Worm (Caenorhabditis elegans): ENCODE measurements around the gene pfk-1.1.

The pfk-1.1 gene

DNA sequence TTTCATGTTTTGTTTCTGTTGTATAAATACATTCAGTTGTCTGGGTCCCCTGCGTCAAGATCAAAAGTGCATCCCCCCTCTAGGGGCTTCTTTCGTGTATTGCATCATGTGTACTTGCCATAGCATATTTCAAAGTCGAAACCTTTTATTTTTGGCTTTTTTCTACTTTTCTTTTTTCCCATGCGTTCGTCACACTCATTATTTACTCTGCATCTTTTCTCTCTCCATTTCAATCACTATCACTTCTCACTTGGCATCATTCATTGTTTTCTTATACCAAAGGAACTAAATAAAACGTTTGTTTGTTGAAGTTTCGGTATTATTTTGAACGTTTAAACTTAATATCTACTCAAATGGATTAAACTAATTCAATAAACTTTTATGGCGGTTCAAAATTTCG lies 1.1 kb upstream of the pfk-1.1 start (continued):
- TF ChIP-seq Y55F3AM.14 (GFP tag; optimal IDR thresholded peaks at IDR 0.05) (no peak), unc-55 (GFP tag; optimal IDR thresholded peaks at IDR 0.05) (peak; percentile 24), nhr-129 (tag; optimal IDR thresholded peaks at IDR 0.05) (peak; percentile 33), unc-39 (tag; optimal IDR thresholded peaks at IDR 0.05) (no peak), ceh-16 (tag; optimal IDR thresholded peaks at IDR 0.05) (no peak), nhr-77 (tag; optimal IDR thresholded peaks at IDR 0.05) (no peak), sma-3 (GFP tag; optimal IDR thresholded peaks at IDR 0.05) (no peak), sma-9 (GFP tag; optimal IDR thresholded peaks at IDR 0.05) (no peak), sma-9 (tag; optimal IDR thresholded peaks at IDR 0.05) (no peak), alr-1 (tag; optimal IDR thresholded peaks at IDR 0.05) (no peak), nhr-10 (tag; optimal IDR thresholded peaks at IDR 0.05) (no peak), peb-1 (tag; optimal IDR thresholded peaks at IDR 0.05) (no peak), ama-1 (optimal IDR thresholded peaks at IDR 0.05) (no peak), crh-2 (tag; optimal IDR thresholded peaks at IDR 0.05) (peak; percentile 28), fos-1 (tag; optimal IDR thresholded peaks at IDR 0.05) (no peak), dmd-4 (tag; optimal IDR thresholded peaks at IDR 0.05) (no peak), nhr-237 (tag; optimal IDR thresholded peaks at IDR 0.05) (no peak), egl-27 (tag; optimal IDR thresholded peaks at IDR 0.05) (no peak)

DNA sequence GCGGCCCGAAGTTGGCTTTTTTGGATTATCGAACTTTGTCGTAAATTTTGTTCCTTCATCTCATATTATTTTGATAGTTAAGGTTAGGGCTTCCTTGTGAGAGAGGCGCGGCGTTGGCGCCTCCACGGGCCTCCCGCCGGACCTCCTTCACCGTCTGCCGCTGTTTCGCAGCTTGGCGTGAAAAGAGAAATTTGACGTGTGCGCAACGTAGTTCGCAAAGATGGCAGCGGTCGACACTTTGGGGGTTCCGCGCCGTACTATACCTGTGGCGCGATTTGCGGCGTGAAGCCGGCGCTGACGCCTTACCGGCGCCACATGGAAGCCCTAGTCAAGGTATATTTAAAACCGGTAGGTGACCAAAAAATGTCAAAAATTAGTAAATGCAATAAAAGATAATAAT lies 1.7 kb downstream of the pfk-1.1 start:
- no peak for TF ChIP-seq fos-1 (tag; optimal IDR thresholded peaks at IDR 0.05)
- TF ChIP-seq snpc-4 (tag; optimal IDR thresholded peaks at IDR 0.05): peak; percentile 71

DNA sequence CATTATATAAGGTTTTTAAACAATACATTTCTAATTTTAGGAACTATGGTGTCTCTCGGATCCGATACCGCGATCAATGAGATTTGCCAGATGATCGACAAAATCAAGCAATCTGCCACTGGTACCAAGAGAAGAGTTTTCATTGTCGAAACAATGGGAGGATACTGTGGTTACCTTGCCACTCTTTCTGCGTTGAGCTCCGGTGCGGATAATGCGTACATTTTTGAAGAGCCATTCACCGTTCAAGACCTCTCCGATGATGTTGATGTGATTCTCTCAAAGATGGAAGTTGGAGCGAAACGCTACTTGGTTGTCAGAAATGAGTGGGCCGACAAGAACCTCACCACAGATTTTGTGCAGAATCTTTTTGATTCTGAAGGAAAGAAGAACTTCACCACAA lies 2.9 kb downstream of the pfk-1.1 start:
- TF ChIP-seq nhr-12 (tag; optimal IDR thresholded peaks at IDR 0.05) (no peak), sma-9 (GFP tag; optimal IDR thresholded peaks at IDR 0.05) (no peak), sma-9 (tag; optimal IDR thresholded peaks at IDR 0.05) (no peak), skn-1 (tag; optimal IDR thresholded peaks at IDR 0.05) (no peak), sma-3 (GFP tag; optimal IDR thresholded peaks at IDR 0.05) (no peak), nhr-25 (tag; optimal IDR thresholded peaks at IDR 0.05) (no peak), Y55F3AM.14 (GFP tag; optimal IDR thresholded peaks at IDR 0.05) (no peak), ceh-82 (tag; optimal IDR thresholded peaks at IDR 0.05) (no peak), lin-13 (GFP tag; optimal IDR thresholded peaks at IDR 0.05) (no peak), mbf-1 (tag; optimal IDR thresholded peaks at IDR 0.05) (no peak)

DNA sequence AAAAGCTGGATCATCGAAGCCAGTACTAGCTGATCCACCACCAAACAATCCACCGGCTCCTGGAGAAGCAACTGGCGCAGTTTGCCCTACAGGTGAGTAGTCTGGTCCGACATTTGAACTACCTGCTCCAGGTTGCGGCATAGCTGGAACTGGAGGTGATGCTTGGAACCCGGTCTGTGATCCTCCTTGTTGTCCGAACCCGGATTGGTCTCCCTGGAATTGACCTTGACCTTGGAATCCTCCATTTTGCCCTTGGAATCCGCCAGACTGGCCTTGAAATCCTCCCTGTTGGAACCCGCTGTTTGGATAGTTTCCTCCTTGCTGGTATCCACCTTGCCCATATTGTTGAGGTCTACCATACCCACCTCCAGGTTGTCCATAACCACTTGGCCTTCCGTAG lies 5.3 kb downstream of the pfk-1.1 start:
- no peak for TF ChIP-seq lin-39 (tag; optimal IDR thresholded peaks at IDR 0.05)
- TF ChIP-seq R02D3.7 (tag; optimal IDR thresholded peaks at IDR 0.05): no peak
- TF ChIP-seq nhr-129 (tag; optimal IDR thresholded peaks at IDR 0.05): no peak
- TF ChIP-seq nhr-6 (tag; optimal IDR thresholded peaks at IDR 0.05): no peak
- no peak for TF ChIP-seq mbf-1 (tag; optimal IDR thresholded peaks at IDR 0.05)
- TF ChIP-seq ZK546.5 (tag; optimal IDR thresholded peaks at IDR 0.05): no peak
- TF ChIP-seq mdl-1 (tag; optimal IDR thresholded peaks at IDR 0.05): no peak
- no peak for TF ChIP-seq C34F6.9 (tag; optimal IDR thresholded peaks at IDR 0.05)
- no peak for TF ChIP-seq peb-1 (tag; optimal IDR thresholded peaks at IDR 0.05)
- no peak for TF ChIP-seq alr-1 (tag; optimal IDR thresholded peaks at IDR 0.05)
- TF ChIP-seq ztf-4 (tag; optimal IDR thresholded peaks at IDR 0.05): no peak
- no peak for TF ChIP-seq ztf-11 (tag; optimal IDR thresholded peaks at IDR 0.05)
- TF ChIP-seq aly-2 (tag; optimal IDR thresholded peaks at IDR 0.05): no peak
- TF ChIP-seq unc-62 (GFP tag; optimal IDR thresholded peaks at IDR 0.05): no peak
- TF ChIP-seq nhr-11 (tag; optimal IDR thresholded peaks at IDR 0.05): no peak
- TF ChIP-seq nhr-25 (tag; optimal IDR thresholded peaks at IDR 0.05): no peak
- TF ChIP-seq F13H6.1 (tag; optimal IDR thresholded peaks at IDR 0.05): no peak
- TF ChIP-seq dmd-4 (tag; optimal IDR thresholded peaks at IDR 0.05): no peak
- TF ChIP-seq ama-1 (optimal IDR thresholded peaks at IDR 0.05): no peak
- no peak for TF ChIP-seq ceh-82 (tag; optimal IDR thresholded peaks at IDR 0.05)

DNA sequence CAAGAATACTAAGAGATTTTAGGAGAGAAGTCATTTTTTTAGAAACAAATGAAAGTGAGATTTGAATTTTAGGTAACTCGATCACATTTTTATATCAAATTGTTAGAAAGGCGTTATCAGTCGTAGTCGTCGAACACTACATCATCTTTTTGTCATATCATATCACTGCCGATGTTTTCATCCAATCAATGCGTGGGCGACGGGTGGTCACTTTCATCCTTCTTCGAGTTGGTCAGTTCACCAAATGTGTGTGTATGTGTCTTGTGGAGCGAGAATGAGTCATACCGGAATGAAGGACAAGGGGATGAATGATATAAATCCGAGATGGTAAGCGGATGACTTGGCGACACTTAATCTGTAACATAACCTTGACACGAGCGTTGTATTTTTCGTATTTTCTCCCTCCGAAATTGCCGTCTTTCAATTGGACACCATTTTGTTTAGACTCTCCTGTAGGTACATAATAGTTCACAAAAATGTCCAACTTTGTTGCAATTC lies 5.9 kb downstream of the pfk-1.1 start, which contains the start of the genes Y41G9A.10 and Y41G9A.5:
Y41G9A.10 (minus strand) TSS at position 51 of the 498 bp plus-strand sequence.
Y41G9A.5 (plus strand) TSS at position 160 of the 498 bp plus-strand sequence.
- TF ChIP-seq mbf-1 (tag; optimal IDR thresholded peaks at IDR 0.05): no peak
- no peak for TF ChIP-seq snpc-4 (tag; optimal IDR thresholded peaks at IDR 0.05)
- TF ChIP-seq mdl-1 (tag; optimal IDR thresholded peaks at IDR 0.05): no peak
- no peak for TF ChIP-seq nhr-23 (tag; optimal IDR thresholded peaks at IDR 0.05)
- TF ChIP-seq ztf-4 (tag; optimal IDR thresholded peaks at IDR 0.05): no peak
- no peak for TF ChIP-seq zag-1 (tag; optimal IDR thresholded peaks at IDR 0.05)
- TF ChIP-seq unc-62 (GFP tag; optimal IDR thresholded peaks at IDR 0.05): no peak
- no peak for TF ChIP-seq ztf-11 (tag; optimal IDR thresholded peaks at IDR 0.05)
- TF ChIP-seq nhr-12 (tag; optimal IDR thresholded peaks at IDR 0.05): no peak
- TF ChIP-seq nhr-129 (tag; optimal IDR thresholded peaks at IDR 0.05): peak; percentile 31
- no peak for TF ChIP-seq nhr-237 (tag; optimal IDR thresholded peaks at IDR 0.05)
- TF ChIP-seq nhr-11 (tag; optimal IDR thresholded peaks at IDR 0.05): no peak
- TF ChIP-seq sma-9 (GFP tag; optimal IDR thresholded peaks at IDR 0.05): peak; percentile 44
- TF ChIP-seq sma-9 (tag; optimal IDR thresholded peaks at IDR 0.05): no peak
- TF ChIP-seq lin-39 (tag; optimal IDR thresholded peaks at IDR 0.05): no peak
- TF ChIP-seq ama-1 (optimal IDR thresholded peaks at IDR 0.05): no peak
- TF ChIP-seq blmp-1 (tag; optimal IDR thresholded peaks at IDR 0.05; ENCODE audit: insufficient read depth): peak; percentile 36
- peak; percentile 22 for TF ChIP-seq nhr-25 (tag; optimal IDR thresholded peaks at IDR 0.05)
- TF ChIP-seq R02D3.7 (tag; optimal IDR thresholded peaks at IDR 0.05): no peak
- no peak for TF ChIP-seq elt-1 (tag; optimal IDR thresholded peaks at IDR 0.05)
- no peak for TF ChIP-seq nhr-77 (tag; optimal IDR thresholded peaks at IDR 0.05)
- TF ChIP-seq C34F6.9 (tag; optimal IDR thresholded peaks at IDR 0.05): no peak
- peak; percentile 34 for TF ChIP-seq fos-1 (tag; optimal IDR thresholded peaks at IDR 0.05)
- TF ChIP-seq egl-27 (tag; optimal IDR thresholded peaks at IDR 0.05): no peak
- TF ChIP-seq sma-3 (GFP tag; optimal IDR thresholded peaks at IDR 0.05): peak; percentile 61
- TF ChIP-seq ceh-82 (tag; optimal IDR thresholded peaks at IDR 0.05): no peak
- no peak for TF ChIP-seq skn-1 (tag; optimal IDR thresholded peaks at IDR 0.05)
- no peak for TF ChIP-seq dmd-4 (tag; optimal IDR thresholded peaks at IDR 0.05)
- no peak for TF ChIP-seq aly-2 (tag; optimal IDR thresholded peaks at IDR 0.05)
- no peak for TF ChIP-seq gmeb-1 (tag; optimal IDR thresholded peaks at IDR 0.05)
- no peak for TF ChIP-seq F13H6.1 (tag; optimal IDR thresholded peaks at IDR 0.05)

Data from whole organism, L2 larva.